Worm (Caenorhabditis elegans): ENCODE measurements around the gene fil-1.

fil-1 gene

DNA sequence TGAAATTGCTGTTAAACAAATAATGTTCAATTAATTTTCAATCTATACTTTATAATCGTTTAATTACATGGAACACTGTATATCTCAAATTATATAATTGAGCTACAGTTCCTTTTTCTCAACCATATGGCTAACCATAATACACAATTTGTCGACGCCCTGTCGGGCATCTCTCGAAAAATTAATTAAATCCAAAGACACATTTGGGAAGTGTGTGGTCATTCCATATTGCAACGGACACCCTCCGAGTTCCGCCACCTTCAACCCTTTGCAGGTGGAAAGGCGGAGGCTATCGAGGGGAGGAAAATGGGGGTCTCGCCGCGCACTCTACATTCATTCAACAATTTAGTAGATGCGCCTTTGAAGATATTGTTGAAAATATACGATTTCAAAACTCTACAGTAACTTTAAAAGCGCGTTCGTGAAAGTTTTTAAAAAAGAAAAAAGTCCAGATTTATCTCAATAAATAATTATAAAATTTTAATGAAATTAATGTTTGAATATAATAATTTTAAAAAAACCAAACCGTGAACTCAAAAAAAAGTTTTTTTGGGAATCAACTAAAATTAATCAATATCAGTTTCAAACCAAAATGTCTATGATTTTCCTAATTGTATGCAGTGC, 35.4 kb downstream of the fil-1 start, which contains the start of gene F14H8.8 (continued):
- TF ChIP-seq rpc-1 (optimal IDR thresholded peaks at IDR 0.05) (no peak), rpc-1 (tag; optimal IDR thresholded peaks at IDR 0.05) (peak; percentile 13), F23B12.7 (tag; optimal IDR thresholded peaks at IDR 0.05; ENCODE audit: insufficient read depth) (peak; percentile 33), cebp-2 (GFP tag; IDR thresholded peaks at IDR 0.05) (no peak), ztf-18 (tag; optimal IDR thresholded peaks at IDR 0.05) (no peak), xnd-1 (tag; optimal IDR thresholded peaks at IDR 0.05) (peak; percentile 46), bed-1 (GFP tag; IDR thresholded peaks at IDR 0.05) (no peak), ceh-27 (GFP tag; optimal IDR thresholded peaks at IDR 0.05) (no peak), hmg-20 (GFP tag; IDR thresholded peaks at IDR 0.05) (no peak), mes-4 (tag; optimal IDR thresholded peaks at IDR 0.05) (no peak), hlh-26 (GFP tag; conservative IDR thresholded peaks at IDR 0.05) (no peak), pha-4 (tag; optimal IDR thresholded peaks at IDR 0.05) (no peak), lin-54 (GFP tag; optimal IDR thresholded peaks at IDR 0.05) (peak; percentile 47), ama-1 (optimal IDR thresholded peaks at IDR 0.05) (no peak), ama-1 (GFP tag; optimal IDR thresholded peaks at IDR 0.05) (no peak), B0019.2 (GFP tag; conservative IDR thresholded peaks at IDR 0.05) (no peak), efl-1 (GFP tag; optimal IDR thresholded peaks at IDR 0.05) (peak; percentile 54), dpff-1 (tag; optimal IDR thresholded peaks at IDR 0.05) (no peak), madf-8 (GFP tag; conservative IDR thresholded peaks at IDR 0.05) (peak; percentile 29; the same call in 1 of the 2 replicates), F39B2.1 (GFP tag; IDR thresholded peaks at IDR 0.05) (no peak), madf-6 (GFP tag; IDR thresholded peaks at IDR 0.05) (peak; percentile 88), ztf-22 (GFP tag; optimal IDR thresholded peaks at IDR 0.05) (no peak), nfya-2 (GFP tag; IDR thresholded peaks at IDR 0.05) (no peak), gei-17 (GFP tag; optimal IDR thresholded peaks at IDR 0.05) (no peak), nfya-1 (tag; optimal IDR thresholded peaks at IDR 0.05; ENCODE audit: borderline replicate concordance, insufficient read depth) (no peak), F49E8.2 (tag; optimal IDR thresholded peaks at IDR 0.05; ENCODE audit: insufficient read depth) (peak; percentile 64), snpc-1.1 (tag; optimal IDR thresholded peaks at IDR 0.05; ENCODE audit: insufficient read depth) (peak; percentile 97), ZK185.1 (tag; optimal IDR thresholded peaks at IDR 0.05; ENCODE audit: poor library complexity, severe bottlenecking) (peak; percentile 2), ceh-79 (tag; optimal IDR thresholded peaks at IDR 0.05) (no peak), let-607 (tag; optimal IDR thresholded peaks at IDR 0.05) (no peak), him-1 (tag; optimal IDR thresholded peaks at IDR 0.05) (peak; percentile 93), nhr-80 (tag; optimal IDR thresholded peaks at IDR 0.05) (no peak), hmg-1.2 (GFP tag; IDR thresholded peaks at IDR 0.05) (peak; percentile 73), athp-1 (tag; optimal IDR thresholded peaks at IDR 0.05) (peak; percentile 15), F52B5.7 (tag; optimal IDR thresholded peaks at IDR 0.05) (no peak), mxl-1 (tag; optimal IDR thresholded peaks at IDR 0.05) (no peak), mel-28 (tag; optimal IDR thresholded peaks at IDR 0.05; ENCODE audit: borderline replicate concordance) (no peak), ccch-3 (GFP tag; optimal IDR thresholded peaks at IDR 0.05) (no peak), hrde-1 (tag; optimal IDR thresholded peaks at IDR 0.05; ENCODE audit: borderline replicate concordance) (peak; percentile 3), hsf-1 (GFP tag; IDR thresholded peaks at IDR 0.05) (peak; percentile 75), Y56A3A.18 (GFP tag; IDR thresholded peaks at IDR 0.05) (no peak), rcor-1 (GFP tag; IDR thresholded peaks at IDR 0.05) (peak; percentile 80), lsl-1 (GFP tag; optimal IDR thresholded peaks at IDR 0.05) (peak; percentile 80), let-526 (GFP tag; IDR thresholded peaks at IDR 0.05) (no peak), attf-3 (GFP tag; conservative IDR thresholded peaks at IDR 0.05) (no peak), ztf-3 (GFP tag; optimal IDR thresholded peaks at IDR 0.05) (no peak), lin-40 (tag; optimal IDR thresholded peaks at IDR 0.05) (no peak), nfyb-1 (GFP tag; IDR thresholded peaks at IDR 0.05) (0 out of 2 replicates have a peak, but pooled peaks have one; percentile 15)

Measured in whole organism, young adult.